Fruit fly (Drosophila melanogaster): ENCODE results near the gene Pburs.

dm6 chr2L:14374024-14374423 is 43.1 kb downstream of the Pburs start:
- TF ChIP-seq luna (GFP tag; optimal IDR thresholded peaks at IDR 0.05) (no peak), CG7556 (GFP tag; optimal IDR thresholded peaks at IDR 0.05) (no peak), Doc2 (GFP tag; IDR thresholded peaks at IDR 0.05) (no peak), stc (GFP tag; IDR thresholded peaks at IDR 0.05) (no peak), CG31365 (tag; optimal IDR thresholded peaks at IDR 0.05) (no peak), fd64A (GFP tag; optimal IDR thresholded peaks at IDR 0.05) (no peak), jing (GFP tag; optimal IDR thresholded peaks at IDR 0.05) (no peak), CG17912 (GFP tag; optimal IDR thresholded peaks at IDR 0.05) (no peak), CoRest (tag; optimal IDR thresholded peaks at IDR 0.05) (no peak), Nf-YB (GFP tag; optimal IDR thresholded peaks at IDR 0.05) (no peak), MTF-1 (GFP tag; optimal IDR thresholded peaks at IDR 0.05; ENCODE audit: borderline replicate concordance) (no peak), Dll (GFP tag; IDR thresholded peaks at IDR 0.05; ENCODE audit: partially characterized antibody) (no peak)
